Worm (Caenorhabditis elegans): Measurements from ENCODE around the gene miz-1.

DNA sequence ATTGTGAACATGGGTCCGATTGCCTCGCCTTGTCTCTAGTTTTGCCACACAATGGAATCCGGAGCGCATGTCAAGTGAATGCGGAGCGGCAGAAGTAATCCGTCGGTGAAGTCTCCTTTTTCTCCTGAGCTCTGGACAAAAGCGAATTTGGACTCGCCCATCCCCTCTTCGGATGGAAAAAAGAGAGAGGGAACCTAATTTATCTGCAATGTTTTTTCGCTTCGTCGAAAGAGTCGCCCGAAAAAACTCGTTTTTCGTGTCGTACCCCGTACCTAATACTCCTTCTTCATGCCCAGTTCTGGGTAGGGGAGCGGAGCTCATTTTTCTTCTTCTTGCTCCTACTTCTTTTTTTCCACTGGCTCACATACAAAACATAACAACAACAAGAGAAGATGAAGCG is 58.0 kb downstream of the miz-1 start:
- TF ChIP-seq jun-1 (tag; optimal IDR thresholded peaks at IDR 0.05): no peak
- no peak for TF ChIP-seq R02D3.7 (tag; optimal IDR thresholded peaks at IDR 0.05)
- TF ChIP-seq elt-2 (tag; optimal IDR thresholded peaks at IDR 0.05): no peak
- no peak for TF ChIP-seq ztf-4 (tag; optimal IDR thresholded peaks at IDR 0.05)
- no peak for TF ChIP-seq ama-1 (optimal IDR thresholded peaks at IDR 0.05)
- no peak for TF ChIP-seq nhr-77 (tag; optimal IDR thresholded peaks at IDR 0.05)
- no peak for TF ChIP-seq mdl-1 (tag; optimal IDR thresholded peaks at IDR 0.05)
- no peak for TF ChIP-seq ceh-9 (tag; optimal IDR thresholded peaks at IDR 0.05)
- TF ChIP-seq nhr-28 (tag; optimal IDR thresholded peaks at IDR 0.05): no peak
- TF ChIP-seq sea-2 (GFP tag; optimal IDR thresholded peaks at IDR 0.05): no peak
